Worm (Caenorhabditis elegans): ENCODE results near the gene ZK381.62.

ZK381.62 gene

DNA sequence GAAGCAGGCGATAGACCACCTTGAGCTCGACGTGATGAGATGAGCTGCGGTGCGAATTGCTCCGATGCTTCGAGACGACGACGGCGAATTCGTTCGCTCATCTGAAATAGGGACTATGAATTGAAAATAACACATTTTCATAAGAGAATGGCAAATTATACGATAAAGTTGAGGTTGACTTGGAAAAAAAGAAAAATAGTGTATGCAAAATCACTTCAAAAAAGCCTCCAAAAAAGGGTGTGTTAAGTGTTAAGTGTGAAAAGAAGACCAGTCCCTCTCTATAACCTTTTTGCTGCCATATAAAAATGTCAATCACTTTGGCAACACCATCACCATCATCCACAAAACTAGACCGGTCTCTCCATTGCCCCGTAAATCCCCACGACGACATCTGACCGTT, 15.7 kb upstream of the ZK381.62 start, which contains the start of gene prkl-1:
Gene prkl-1 (minus strand): TSS at position 101 of the 400 bp plus-strand sequence.
- TF ChIP-seq spr-3 (GFP tag; optimal IDR thresholded peaks at IDR 0.05): no peak
- TF ChIP-seq nhr-76 (tag; optimal IDR thresholded peaks at IDR 0.05): no peak
- TF ChIP-seq egl-27 (tag; optimal IDR thresholded peaks at IDR 0.05): no peak
- TF ChIP-seq daf-16 (GFP tag; optimal IDR thresholded peaks at IDR 0.05): no peak
- TF ChIP-seq daf-16 (tag; optimal IDR thresholded peaks at IDR 0.05): no peak
- no peak for TF ChIP-seq lsy-2 (tag; optimal IDR thresholded peaks at IDR 0.05)
- no peak for TF ChIP-seq pha-4 (GFP tag; IDR thresholded peaks at IDR 0.05)
- TF ChIP-seq pha-4 (tag; optimal IDR thresholded peaks at IDR 0.05): no peak
- TF ChIP-seq ZK546.5 (tag; optimal IDR thresholded peaks at IDR 0.05): no peak
- no peak for TF ChIP-seq mes-2 (tag; optimal IDR thresholded peaks at IDR 0.05; ENCODE audit: poor library complexity, severe bottlenecking)
- TF ChIP-seq fos-1 (tag; optimal IDR thresholded peaks at IDR 0.05): no peak
- no peak for TF ChIP-seq hlh-11 (tag; optimal IDR thresholded peaks at IDR 0.05)
- TF ChIP-seq nhr-77 (tag; optimal IDR thresholded peaks at IDR 0.05): no peak
- TF ChIP-seq Y5F2A.4 (GFP tag; optimal IDR thresholded peaks at IDR 0.05): no peak
- TF ChIP-seq hif-1 (tag; optimal IDR thresholded peaks at IDR 0.05): no peak
- no peak for TF ChIP-seq ceh-44 (GFP tag; IDR thresholded peaks at IDR 0.05)
- no peak for TF ChIP-seq F44E2.7 (GFP tag; IDR thresholded peaks at IDR 0.05)
- TF ChIP-seq nhr-111 (GFP tag; optimal IDR thresholded peaks at IDR 0.05): no peak

DNA sequence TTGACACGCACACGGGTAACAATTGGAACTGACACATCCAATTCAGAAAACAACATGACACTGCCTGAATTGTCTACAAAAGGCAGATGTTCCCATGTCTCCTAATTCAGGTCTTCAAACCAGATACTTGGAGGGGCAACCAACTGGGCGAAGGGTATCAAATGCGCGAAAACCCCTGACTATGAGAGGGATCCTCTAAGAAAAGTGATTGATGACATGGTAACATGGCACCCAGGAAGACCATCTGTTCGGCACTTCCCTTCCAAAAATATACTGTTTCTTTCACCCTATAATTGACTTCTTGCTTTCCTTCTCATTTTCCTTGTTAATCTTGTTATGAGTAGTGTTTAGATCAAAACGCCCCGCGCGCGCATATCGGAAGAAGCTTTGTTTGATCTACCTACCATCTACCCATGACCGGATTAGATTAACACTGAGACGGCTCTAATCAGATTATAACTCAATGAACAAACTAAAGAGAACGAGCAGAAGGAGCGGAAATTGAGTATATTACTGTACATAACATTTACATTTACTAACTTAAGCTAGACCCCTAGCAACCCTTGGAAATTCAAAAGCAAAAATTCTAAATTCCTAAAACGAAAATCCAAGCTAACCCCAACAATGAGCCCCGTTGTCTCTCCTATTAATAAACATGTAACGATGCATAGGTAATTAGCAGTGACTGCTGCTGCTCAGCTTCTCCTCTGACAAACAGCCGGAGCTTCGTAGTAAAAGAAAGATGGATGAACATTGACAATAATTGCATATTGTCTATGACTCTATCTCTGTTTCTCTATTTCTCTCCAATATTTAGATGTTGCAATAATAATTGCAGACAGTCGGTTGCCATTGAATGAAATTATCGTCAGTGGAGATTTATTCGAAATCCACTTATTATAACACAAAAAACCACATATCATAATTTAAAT, 13.6 kb upstream of the ZK381.62 start:
- no peak for TF ChIP-seq ceh-44 (GFP tag; IDR thresholded peaks at IDR 0.05)
- TF ChIP-seq duxl-1 (tag; optimal IDR thresholded peaks at IDR 0.05; ENCODE audit: poor library complexity): no peak
- TF ChIP-seq aha-1 (tag): peak; percentile 58

DNA sequence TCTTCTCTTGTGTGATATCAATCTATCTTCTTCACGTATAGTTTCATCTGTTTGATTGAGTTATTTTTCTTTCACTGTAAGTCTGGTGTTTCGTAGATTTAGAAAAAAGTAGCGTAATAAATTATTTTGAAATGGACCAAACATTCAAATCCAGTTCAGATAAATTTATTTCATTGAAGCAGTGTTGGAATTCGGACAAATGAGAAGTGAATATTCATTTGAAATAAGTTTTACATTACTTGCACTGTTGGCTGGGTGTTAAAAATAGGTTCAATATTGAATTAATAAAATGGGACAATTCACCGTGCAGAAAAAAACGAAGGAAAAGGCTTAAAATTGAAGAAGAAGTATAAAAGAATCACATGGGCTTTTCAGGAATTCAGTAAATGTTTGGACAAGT, 7.5 kb upstream of the ZK381.62 start:
- TF ChIP-seq snpc-1.2 (GFP tag; IDR thresholded peaks at IDR 0.05): peak; percentile 61; the same call in 1 of the 2 replicates
- no peak for TF ChIP-seq ceh-82 (tag; optimal IDR thresholded peaks at IDR 0.05)

DNA sequence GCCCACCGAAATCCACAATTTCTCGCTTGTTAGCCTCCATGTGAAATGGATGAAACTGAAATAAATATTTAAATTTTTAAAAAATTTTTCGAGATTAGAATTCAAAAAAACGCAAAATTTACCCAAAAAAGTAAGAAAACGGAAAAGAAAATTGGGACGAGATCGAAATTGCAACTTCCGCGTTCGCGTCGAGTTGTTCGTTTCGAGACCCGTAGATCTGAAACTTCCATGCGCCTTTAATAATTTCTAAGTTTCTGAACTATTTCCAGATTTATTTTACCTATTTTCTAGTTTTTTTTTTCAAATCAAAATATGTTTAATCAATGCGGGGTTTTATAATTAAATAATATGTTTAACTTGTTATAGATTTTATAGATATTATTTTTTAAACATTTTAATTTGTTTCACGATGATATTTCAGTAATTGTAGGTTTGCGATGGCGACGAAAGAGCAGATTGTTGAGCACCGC, 6.0 kb upstream of the ZK381.62 start, which contains the start of the genes pgl-1 and him-3:
Gene pgl-1 (minus strand): TSS at position 230 of the 470 bp plus-strand sequence.
Gene him-3 (plus strand): TSS at position 420 of the 470 bp plus-strand sequence.
- TF ChIP-seq fos-1 (tag; optimal IDR thresholded peaks at IDR 0.05): no peak
- TF ChIP-seq mdt-29 (GFP tag; IDR thresholded peaks at IDR 0.05): no peak
- no peak for TF ChIP-seq madf-9 (GFP tag; conservative IDR thresholded peaks at IDR 0.05)
- no peak for TF ChIP-seq lsy-2 (tag; optimal IDR thresholded peaks at IDR 0.05)
- TF ChIP-seq Y75B8A.6 (GFP tag; IDR thresholded peaks at IDR 0.05): no peak
- TF ChIP-seq hlh-30 (tag; optimal IDR thresholded peaks at IDR 0.05; ENCODE audit: insufficient read depth): no peak
- no peak for TF ChIP-seq snpc-4 (tag; optimal IDR thresholded peaks at IDR 0.05)
- no peak for TF ChIP-seq ceh-44 (GFP tag; IDR thresholded peaks at IDR 0.05)
- TF ChIP-seq lin-1 (GFP tag; IDR thresholded peaks at IDR 0.05): no peak
- no peak for TF ChIP-seq rbr-2 (tag; optimal IDR thresholded peaks at IDR 0.05)
- no peak for TF ChIP-seq unc-39 (tag; optimal IDR thresholded peaks at IDR 0.05)
- TF ChIP-seq ceh-20 (GFP tag; IDR thresholded peaks at IDR 0.05): no peak
- TF ChIP-seq nhr-77 (tag; optimal IDR thresholded peaks at IDR 0.05): no peak
- no peak for TF ChIP-seq spr-1 (tag; optimal IDR thresholded peaks at IDR 0.05)
- no peak for TF ChIP-seq zag-1 (tag; optimal IDR thresholded peaks at IDR 0.05)

All from whole organism, L4 larva.